Fruit fly (Drosophila melanogaster): Measurements from ENCODE around the gene CG10013.

Gene CG10013

dm6 chr3R:12279019-12279418 lies 44.3 kb upstream of the CG10013 start (continued):
- TF ChIP-seq Jarid2 (GFP tag; optimal IDR thresholded peaks at IDR 0.05) (peak; percentile 63), Nf-YB (GFP tag; optimal IDR thresholded peaks at IDR 0.05) (peak; percentile 97), bbx (GFP tag; IDR thresholded peaks at IDR 0.05; ENCODE audit: partially characterized antibody) (peak; percentile 30; the same call in 1 of the 2 replicates), CG9876 (GFP tag; optimal IDR thresholded peaks at IDR 0.05) (no peak)

dm6 chr3R:12280729-12281342 lies 42.5 kb upstream of the CG10013 start:
- TF ChIP-seq slou (GFP tag; optimal IDR thresholded peaks at IDR 0.05) (no peak), Hr78 (GFP tag; optimal IDR thresholded peaks at IDR 0.05) (peak in 1 of 2 experiments; percentile 98), schlank (tag; optimal IDR thresholded peaks at IDR 0.05) (no peak), CG6683 (GFP tag; optimal IDR thresholded peaks at IDR 0.05) (no peak), Xrp1 (GFP tag; IDR thresholded peaks at IDR 0.05) (no peak), CG12219 (GFP tag; optimal IDR thresholded peaks at IDR 0.05) (no peak), lov (optimal IDR thresholded peaks at IDR 0.05) (no peak), lov (GFP tag; IDR thresholded peaks at IDR 0.05) (no peak), Dad (GFP tag; optimal IDR thresholded peaks at IDR 0.05) (no peak), chm (GFP tag; IDR thresholded peaks at IDR 0.05) (peak; percentile 41; the same call in 1 of the 2 replicates), Eip74EF (GFP tag; optimal IDR thresholded peaks at IDR 0.05) (no peak), CG7357 (GFP tag; IDR thresholded peaks at IDR 0.05) (no peak), Trl (optimal IDR thresholded peaks at IDR 0.05) (peak; percentile 81 to 82), Trl (GFP tag; optimal IDR thresholded peaks at IDR 0.05) (peak; percentile 22), CG6813 (GFP tag; optimal IDR thresholded peaks at IDR 0.05) (no peak), hkb (optimal IDR thresholded peaks at IDR 0.05) (no peak), hkb (GFP tag; IDR thresholded peaks at IDR 0.05) (no peak), usp (GFP tag; optimal IDR thresholded peaks at IDR 0.05) (no peak), gfzf (GFP tag; optimal IDR thresholded peaks at IDR 0.05) (no peak), yki (optimal IDR thresholded peaks at IDR 0.05) (no peak), CG10366 (GFP tag; IDR thresholded peaks at IDR 0.05) (no peak), CG8089 (GFP tag; optimal IDR thresholded peaks at IDR 0.05) (no peak), tgo (GFP tag; IDR thresholded peaks at IDR 0.05) (no peak), CG32532 (GFP tag; IDR thresholded peaks at IDR 0.05) (peak; percentile 48; the same call in 1 of the 2 replicates), sqz (GFP tag; optimal IDR thresholded peaks at IDR 0.05) (no peak), slbo (GFP tag; IDR thresholded peaks at IDR 0.05) (no peak; the same call in 1 of the 2 replicates), CG14965 (GFP tag; optimal IDR thresholded peaks at IDR 0.05; ENCODE audit: borderline replicate concordance) (no peak), so (GFP tag; IDR thresholded peaks at IDR 0.05) (no peak), MBD-R2 (GFP tag; IDR thresholded peaks at IDR 0.05) (no peak), CG17385 (GFP tag; optimal IDR thresholded peaks at IDR 0.05) (peak; percentile 11), jing (GFP tag; optimal IDR thresholded peaks at IDR 0.05) (peak; percentile 42), CG10321 (GFP tag; IDR thresholded peaks at IDR 0.05) (peak; percentile 96), Hmr (GFP tag; optimal IDR thresholded peaks at IDR 0.05) (no peak), CG32767 (GFP tag; IDR thresholded peaks at IDR 0.05) (peak; percentile 20; the same call in 1 of the 2 replicates), CG1832 (GFP tag; optimal IDR thresholded peaks at IDR 0.05) (peak; percentile 98), CG17328 (GFP tag; IDR thresholded peaks at IDR 0.05) (0 out of 2 replicates have a peak, but pooled peaks have one; percentile 7), ewg (GFP tag; optimal IDR thresholded peaks at IDR 0.05) (no peak), mam (GFP tag; optimal IDR thresholded peaks at IDR 0.05) (no peak), CG8478 (optimal IDR thresholded peaks at IDR 0.05) (peak; percentile 96), CG18011 (GFP tag; optimal IDR thresholded peaks at IDR 0.05) (peak; percentile 81), CG12071 (GFP tag; optimal IDR thresholded peaks at IDR 0.05) (peak; percentile 66), CG34376 (GFP tag; optimal IDR thresholded peaks at IDR 0.05) (peak; percentile 22), CG8359 (GFP tag; optimal IDR thresholded peaks at IDR 0.05; ENCODE audit: borderline replicate concordance) (no peak), Optix (GFP tag; IDR thresholded peaks at IDR 0.05) (no peak), crol (GFP tag; IDR thresholded peaks at IDR 0.05) (peak; percentile 84)
